Worm (Caenorhabditis elegans) whole organism, L4 larva: ENCODE measurements around the gene mboa-6.

ENCODE experiments used
- D1046.2 ChIP-seq: fragments of 200-800 bp; sonication (Bioruptor generic); IDR thresholded peaks from 2 replicates; pipeline ENCODE4 v1.3.6; 2022; ENCODE audit warnings: missing genetic modification characterization, missing compliant biosample characterization
- F37D6.2 ChIP-seq: sonication (generic microtip); optimal IDR thresholded peaks from 2 replicates; lab custom pipeline; 2016; ENCODE audit warnings: mild to moderate bottlenecking, missing genetic modification characterization, missing compliant biosample characterization
- T20F7.1 ChIP-seq: fragments of 200-800 bp; sonication (Bioruptor generic); optimal IDR thresholded peaks from 2 replicates; lab custom pipeline; 2018; ENCODE audit warnings: mild to moderate bottlenecking, missing genetic modification characterization, missing compliant biosample characterization
- Y48G9A.11 ChIP-seq: fragments of 200-800 bp; sonication (Bioruptor generic); IDR thresholded peaks from 2 replicates; pipeline ENCODE4 v1.3.6; 2022; ENCODE audit warnings: missing genetic modification reagents, missing genetic modification characterization, missing compliant biosample characterization
- Y75B8A.6 ChIP-seq: fragments of 200-800 bp; sonication (Bioruptor generic); IDR thresholded peaks from 2 replicates; pipeline ENCODE4 v1.3.6; 2022; ENCODE audit warnings: missing genetic modification reagents, missing genetic modification characterization, missing compliant biosample characterization
- ZK337.2 ChIP-seq: fragments of 200-800 bp; sonication (Bioruptor generic); IDR thresholded peaks from 2 replicates; pipeline ENCODE4 v1.3.6; 2022; ENCODE audit warnings: missing genetic modification reagents, missing genetic modification characterization, missing compliant biosample characterization
- aha-1 ChIP-seq: fragments of 150-350 bp; peaks from one replicate; lab custom pipeline; 2014; ENCODE audit warnings: missing biosample characterization, missing genetic modification characterization
- aly-2 ChIP-seq: sonication (generic microtip); optimal IDR thresholded peaks from 2 replicates; lab custom pipeline; 2018; ENCODE audit warnings: missing biosample characterization, missing genetic modification characterization
- attf-4 ChIP-seq: sonication (generic microtip); optimal IDR thresholded peaks from 3 replicates; lab custom pipeline; 2017; ENCODE audit warnings: missing biosample characterization, missing genetic modification characterization
- ceh-20 ChIP-seq: fragments of 200-800 bp; sonication (Bioruptor generic); IDR thresholded peaks from 2 replicates; pipeline ENCODE4 v1.3.6; 2022; ENCODE audit warnings: missing genetic modification reagents, missing genetic modification characterization, missing compliant biosample characterization
- ceh-32 ChIP-seq: sonication (generic microtip); optimal IDR thresholded peaks from 2 replicates; lab custom pipeline; 2016; ENCODE audit warnings: mild to moderate bottlenecking, missing genetic modification characterization, missing compliant biosample characterization; ENCODE audit not compliant: poor library complexity
- ceh-62 ChIP-seq: sonication (generic microtip); optimal IDR thresholded peaks from 2 replicates; lab custom pipeline; 2017; ENCODE audit warnings: missing biosample characterization, missing genetic modification characterization
- ceh-82 ChIP-seq: sonication (generic microtip); optimal IDR thresholded peaks from 2 replicates; lab custom pipeline; 2017; ENCODE audit warnings: missing biosample characterization, missing genetic modification characterization
- ces-1 ChIP-seq: fragments of 150-350 bp; sonication (generic microtip); optimal IDR thresholded peaks from 4 replicates; lab custom pipeline; 2014; ENCODE audit warnings: missing biosample characterization, missing genetic modification reagents, missing genetic modification characterization
- cey-2 ChIP-seq: sonication (generic microtip); optimal IDR thresholded peaks from 3 replicates; lab custom pipeline; 2017; ENCODE audit warnings: missing genetic modification characterization, mild to moderate bottlenecking, missing compliant biosample characterization, antibody characterized with exemption, borderline replicate concordance; ENCODE audit not compliant: insufficient read depth
- ctbp-1 ChIP-seq: fragments of 200-800 bp; sonication (Bioruptor generic); IDR thresholded peaks from 2 replicates; pipeline ENCODE4 v1.3.6; 2022; ENCODE audit warnings: missing genetic modification reagents, missing genetic modification characterization, missing compliant biosample characterization
- daf-16 ChIP-seq, 3 experiments: sonication (generic microtip); optimal IDR thresholded peaks; 2 replicates each; lab custom pipeline; 2016 to 2017; ENCODE audit warnings: missing genetic modification characterization in 3 of 3, missing genetic modification reagents in 3 of 3, mild to moderate bottlenecking in 2 of 3, missing compliant biosample characterization in 2 of 3, missing biosample characterization in 1 of 3, moderate library complexity in 1 of 3
- daf-19 ChIP-seq: fragments of 200-800 bp; sonication (Bioruptor generic); conservative IDR thresholded peaks from 2 replicates; pipeline ENCODE4 v1.3.6; 2022; ENCODE audit warnings: missing genetic modification characterization, missing compliant biosample characterization
- dmd-6 ChIP-seq: fragments of 200-800 bp; sonication (Bioruptor generic); IDR thresholded peaks from 2 replicates; pipeline ENCODE4 v1.3.6; 2022; ENCODE audit warnings: missing genetic modification reagents, missing genetic modification characterization, missing compliant biosample characterization
- dmd-8 ChIP-seq: fragments of 200-800 bp; sonication (Bioruptor generic); IDR thresholded peaks from 2 replicates; pipeline ENCODE4 v1.3.6; 2022; ENCODE audit warnings: missing genetic modification characterization, missing compliant biosample characterization
- dpl-1 ChIP-seq: fragments of 150-350 bp; optimal IDR thresholded peaks from 2 replicates; lab custom pipeline; 2014; ENCODE audit warnings: missing biosample characterization, missing genetic modification reagents, missing genetic modification characterization
- egl-43 ChIP-seq: fragments of 200-800 bp; sonication (Bioruptor generic); IDR thresholded peaks from 2 replicates; pipeline ENCODE4 v1.3.6; 2022; ENCODE audit warnings: missing genetic modification reagents, missing genetic modification characterization, missing compliant biosample characterization
- hlh-30 ChIP-seq: sonication (generic microtip); optimal IDR thresholded peaks from 2 replicates; lab custom pipeline; 2017; ENCODE audit warnings: antibody characterized with exemption, mild to moderate bottlenecking, missing genetic modification characterization, missing compliant biosample characterization; ENCODE audit not compliant: insufficient read depth
- hmg-1.1 ChIP-seq: fragments of 200-800 bp; sonication (Bioruptor generic); IDR thresholded peaks from 2 replicates; pipeline ENCODE4 v1.3.6; 2022; ENCODE audit warnings: missing genetic modification reagents, missing genetic modification characterization, missing compliant biosample characterization
- jun-1 ChIP-seq: fragments of 150-350 bp; optimal IDR thresholded peaks from 2 replicates; lab custom pipeline; 2014; ENCODE audit warnings: missing biosample characterization, missing genetic modification reagents, missing genetic modification characterization
- lin-1 ChIP-seq: fragments of 200-800 bp; sonication (Bioruptor generic); IDR thresholded peaks from 2 replicates; pipeline ENCODE4 v1.3.6; 2022; ENCODE audit warnings: missing genetic modification reagents, missing genetic modification characterization, missing compliant biosample characterization
- lin-15B ChIP-seq: fragments of 150-350 bp; sonication (generic microtip); optimal IDR thresholded peaks from 3 replicates; lab custom pipeline; 2014; ENCODE audit warnings: missing biosample characterization, missing genetic modification characterization
- lin-29 ChIP-seq: fragments of 200-800 bp; sonication (Bioruptor generic); IDR thresholded peaks from 2 replicates; pipeline ENCODE4 v1.3.6; 2022; ENCODE audit warnings: missing genetic modification reagents, missing genetic modification characterization, missing compliant biosample characterization
- lin-38 ChIP-seq: fragments of 200-800 bp; sonication (Bioruptor generic); IDR thresholded peaks from 2 replicates; pipeline ENCODE4 v1.3.6; 2022; ENCODE audit warnings: missing genetic modification reagents, missing genetic modification characterization, missing compliant biosample characterization
- lsy-2 ChIP-seq, 2 experiments: fragments of 150-350 bp in 1 of 2; sonication (generic microtip) in 1 of 2; optimal IDR thresholded peaks; 2 replicates each; lab custom pipeline; 2014 to 2017; ENCODE audit warnings: missing biosample characterization in 2 of 2, missing genetic modification characterization in 2 of 2
- madf-5 ChIP-seq, 2 experiments: fragments of 200-800 bp; sonication (Bioruptor generic); IDR thresholded peaks; 2 replicates each; pipeline ENCODE4 v1.3.6; 2022; ENCODE audit warnings: missing compliant biosample characterization in 2 of 2, missing genetic modification characterization in 2 of 2
- mdl-1 ChIP-seq, 2 experiments: fragments of 150-350 bp in 1 of 2; sonication (generic microtip) in 1 of 2; optimal IDR thresholded peaks; 2 replicates each; lab custom pipeline; 2014 to 2017; ENCODE audit warnings: missing biosample characterization in 2 of 2, missing genetic modification characterization in 2 of 2
- mdt-29 ChIP-seq: fragments of 200-800 bp; sonication (Bioruptor generic); IDR thresholded peaks from 2 replicates; pipeline ENCODE4 v1.3.6; 2022; ENCODE audit warnings: missing genetic modification reagents, missing genetic modification characterization, missing compliant biosample characterization
- mes-2 ChIP-seq: sonication (generic microtip); optimal IDR thresholded peaks from 2 replicates; lab custom pipeline; 2016; ENCODE audit warnings: missing genotype, mild to moderate bottlenecking, missing genetic modification characterization, missing compliant biosample characterization; ENCODE audit not compliant: poor library complexity, severe bottlenecking
- mxl-2 ChIP-seq: fragments of 200-800 bp; sonication (Bioruptor generic); conservative IDR thresholded peaks from 2 replicates; pipeline ENCODE4 v1.3.6; 2022; ENCODE audit warnings: missing genetic modification reagents, missing genetic modification characterization, missing compliant biosample characterization
- nhr-10 ChIP-seq: fragments of 150-350 bp; optimal IDR thresholded peaks from 2 replicates; lab custom pipeline; 2014; ENCODE audit warnings: missing biosample characterization, missing genetic modification characterization
- nhr-11 ChIP-seq: fragments of 150-350 bp; optimal IDR thresholded peaks from 2 replicates; lab custom pipeline; 2014; ENCODE audit warnings: missing biosample characterization, missing genetic modification characterization
- nhr-237 ChIP-seq: sonication (generic microtip); optimal IDR thresholded peaks from 2 replicates; lab custom pipeline; 2017; ENCODE audit warnings: missing biosample characterization, missing genetic modification characterization
- nhr-25 ChIP-seq: sonication (generic microtip); optimal IDR thresholded peaks from 2 replicates; lab custom pipeline; 2017; ENCODE audit warnings: missing genetic modification characterization, mild to moderate bottlenecking, missing compliant biosample characterization, antibody characterized with exemption, moderate library complexity, borderline replicate concordance; ENCODE audit not compliant: insufficient read depth
- php-3 ChIP-seq: fragments of 200-800 bp; sonication (Bioruptor generic); IDR thresholded peaks from 2 replicates; pipeline ENCODE4 v1.3.6; 2022; ENCODE audit warnings: missing genetic modification reagents, missing genetic modification characterization, missing compliant biosample characterization
- rbr-2 ChIP-seq: sonication (generic microtip); optimal IDR thresholded peaks from 2 replicates; lab custom pipeline; 2016; ENCODE audit warnings: missing genotype, missing genetic modification characterization, missing compliant biosample characterization
- snpc-4 ChIP-seq: fragments of 150-350 bp; optimal IDR thresholded peaks from 2 replicates; lab custom pipeline; 2014; ENCODE audit warnings: missing biosample characterization, missing genetic modification characterization
- tag-97 ChIP-seq: fragments of 200-800 bp; sonication (Bioruptor generic); IDR thresholded peaks from 2 replicates; pipeline ENCODE4 v1.3.6; 2022; ENCODE audit warnings: missing genetic modification characterization, missing compliant biosample characterization
- unc-130 ChIP-seq: sonication (generic microtip); optimal IDR thresholded peaks from 2 replicates; lab custom pipeline; 2016; ENCODE audit warnings: missing genetic modification reagents, missing genetic modification characterization, missing compliant biosample characterization
- unc-62 ChIP-seq, 3 experiments: fragments of 150-350 bp in 1 of 3; sonication (generic microtip); optimal IDR thresholded peaks in 2 of 3; peaks in 1 of 3; 1 replicate in 1 of 3; 2 replicates in 2 of 3; lab custom pipeline; 2014 to 2017; ENCODE audit warnings: missing biosample characterization in 3 of 3, missing genetic modification characterization in 3 of 3, missing genetic modification reagents in 3 of 3, missing genotype in 1 of 3
- vab-7 ChIP-seq: fragments of 200-800 bp; sonication (Bioruptor generic); IDR thresholded peaks from 2 replicates; pipeline ENCODE4 v1.3.6; 2022; ENCODE audit warnings: missing genetic modification reagents, missing genetic modification characterization, missing compliant biosample characterization
- zfp-3 ChIP-seq: fragments of 200-800 bp; sonication (Bioruptor generic); conservative IDR thresholded peaks from 2 replicates; pipeline ENCODE4 v1.3.6; 2022; ENCODE audit warnings: missing genetic modification reagents, missing genetic modification characterization, missing compliant biosample characterization
- zip-2 ChIP-seq: fragments of 150-350 bp; optimal IDR thresholded peaks from 2 replicates; lab custom pipeline; 2014; ENCODE audit warnings: missing biosample characterization, missing genetic modification characterization
- ztf-11 ChIP-seq: fragments of 150-350 bp; optimal IDR thresholded peaks from 2 replicates; lab custom pipeline; 2014; ENCODE audit warnings: missing biosample characterization, missing genetic modification characterization

Gene mboa-6

ce11 chrIII:1926456-1926855, 35.3 kb downstream of the mboa-6 start (continued):
- TF ChIP-seq egl-43 (GFP tag; lab: Robert Waterston, UW) (peak; percentile 79), ceh-62 (tag; lab: Kevin White, UChicago) (no peak), unc-62 (GFP tag; optimal IDR thresholded peaks at IDR 0.05 in 1 of 2; lab: Kevin White, UChicago) (peak in 1 of 2 experiments; percentile 98), unc-62 (tag; optimal IDR thresholded peaks at IDR 0.05; lab: Kevin White, UChicago) (no peak), cey-2 (peak; percentile 81), ceh-32 (tag; lab: Kevin White, UChicago) (peak; percentile 15), lin-1 (GFP tag; lab: Robert Waterston, UW) (peak; percentile 92), ceh-20 (peak; percentile 97), snpc-4 (no peak), tag-97 (GFP tag; lab: Robert Waterston, UW) (no peak), F37D6.2 (peak; percentile 73), hlh-30 (tag; lab: Kevin White, UChicago) (peak; percentile 90), nhr-11 (tag; lab: Kevin White, UChicago) (peak; percentile 88), T20F7.1 (GFP tag; lab: Kevin White, UChicago) (no peak), dmd-6 (GFP tag; lab: Robert Waterston, UW) (peak; percentile 100), lin-38 (GFP tag; lab: Robert Waterston, UW) (peak; percentile 73), mdl-1 (tag; optimal IDR thresholded peaks at IDR 0.05; lab: Kevin White, UChicago) (peak; percentile 81 to 90), madf-5 (GFP tag; IDR thresholded peaks at IDR 0.05; lab: Robert Waterston, UW) (0 out of 4 replicates have a peak, but pooled peaks of 1 of the 2 experiments have one; percentile 38), lin-29 (GFP tag; lab: Robert Waterston, UW) (peak; percentile 88), daf-19 (GFP tag; lab: Robert Waterston, UW) (no peak), nhr-10 (tag; lab: Kevin White, UChicago) (peak; percentile 79), lin-15B (no peak), zip-2 (no peak), D1046.2 (GFP tag; lab: Robert Waterston, UW) (no peak), unc-130 (GFP tag; lab: Kevin White, UChicago) (no peak), rbr-2 (tag; lab: Kevin White, UChicago) (peak; percentile 90), aly-2 (tag; lab: Kevin White, UChicago) (no peak), ctbp-1 (GFP tag; lab: Robert Waterston, UW) (peak; percentile 92), dpl-1 (GFP tag; lab: Kevin White, UChicago) (peak; percentile 32), mxl-2 (GFP tag; lab: Robert Waterston, UW) (peak; percentile 36; the same call in 1 of the 2 replicates), zfp-3 (GFP tag; lab: Robert Waterston, UW) (peak; percentile 77), mdt-29 (GFP tag; lab: Robert Waterston, UW) (no peak; the same call in 1 of the 2 replicates), Y75B8A.6 (GFP tag; lab: Robert Waterston, UW) (0 out of 2 replicates have a peak, but pooled peaks have one; percentile 28), nhr-25 (peak; percentile 89), hmg-1.1 (peak; percentile 87), ces-1 (GFP tag; lab: Kevin White, UChicago) (no peak), Y48G9A.11 (GFP tag; lab: Robert Waterston, UW) (no peak), nhr-237 (tag; lab: Kevin White, UChicago) (peak; percentile 44), php-3 (GFP tag; lab: Robert Waterston, UW) (peak; percentile 47; the same call in 1 of the 2 replicates), ceh-82 (tag; lab: Kevin White, UChicago) (no peak), lsy-2 (tag; optimal IDR thresholded peaks at IDR 0.05; lab: Kevin White, UChicago) (peak; percentile 68 to 88), ZK337.2 (peak; percentile 47; the same call in 1 of the 2 replicates), vab-7 (GFP tag; lab: Robert Waterston, UW) (no peak), jun-1 (peak; percentile 87), attf-4 (tag; lab: Kevin White, UChicago) (no peak), daf-16 (GFP tag; optimal IDR thresholded peaks at IDR 0.05; lab: Kevin White, UChicago) (peak in 1 of 2 experiments; percentile 63), daf-16 (tag; optimal IDR thresholded peaks at IDR 0.05; lab: Kevin White, UChicago) (peak; percentile 61), mes-2 (tag; lab: Kevin White, UChicago) (peak; percentile 74), ztf-11 (no peak), dmd-8 (GFP tag; lab: Robert Waterston, UW) (no peak), aha-1 (tag; lab: Kevin White, UChicago) (peak; percentile 97)
